Worm (Caenorhabditis elegans) whole organism, L1 larva: ENCODE results near the gene srg-60.

ENCODE experiments used
- Y116A8C.19 ChIP-seq: sonication (generic microtip); optimal IDR thresholded peaks from 2 replicates; lab custom pipeline; 2016; ENCODE audit warnings: missing compliant biosample characterization, missing genetic modification characterization, borderline replicate concordance
- aly-2 ChIP-seq: fragments of 150-350 bp; optimal IDR thresholded peaks from 2 replicates; lab custom pipeline; 2014; ENCODE audit warnings: missing biosample characterization, missing genetic modification characterization
- ceh-63 ChIP-seq: fragments of 200-800 bp; sonication (Bioruptor generic); optimal IDR thresholded peaks from 2 replicates; lab custom pipeline; 2018; ENCODE audit warnings: mild to moderate bottlenecking, missing genetic modification characterization, missing compliant biosample characterization
- ceh-82 ChIP-seq, 3 experiments: fragments of 150-350 bp in 1 of 3; sonication (generic microtip) in 2 of 3; optimal IDR thresholded peaks; 2 replicates each; lab custom pipeline; 2014 to 2017; ENCODE audit warnings: missing biosample characterization in 3 of 3, missing genetic modification characterization in 3 of 3
- ceh-88 ChIP-seq: fragments of 200-800 bp; sonication (Bioruptor generic); IDR thresholded peaks from 2 replicates; pipeline ENCODE4 v1.3.6; 2022; ENCODE audit warnings: missing genetic modification characterization, missing compliant biosample characterization
- ces-1 ChIP-seq: fragments of 150-350 bp; optimal IDR thresholded peaks from 2 replicates; lab custom pipeline; 2014; ENCODE audit warnings: missing biosample characterization, missing genetic modification reagents, missing genetic modification characterization
- dsc-1 ChIP-seq: sonication (generic microtip); optimal IDR thresholded peaks from 2 replicates; lab custom pipeline; 2016; ENCODE audit warnings: mild to moderate bottlenecking, missing genetic modification characterization, missing compliant biosample characterization
- efl-1 ChIP-seq, 4 experiments: fragments of 150-350 bp; optimal IDR thresholded peaks in 3 of 4; peaks in 1 of 4; 1 replicate in 1 of 4; 2 replicates in 3 of 4; lab custom pipeline; 2014; ENCODE audit warnings: missing biosample characterization in 2 of 4, missing genetic modification characterization in 2 of 4, missing genetic modification reagents in 2 of 4
- efl-3 ChIP-seq: fragments of 200-800 bp; sonication (Bioruptor generic); optimal IDR thresholded peaks from 2 replicates; lab custom pipeline; 2018; ENCODE audit warnings: mild to moderate bottlenecking, missing genetic modification characterization, missing compliant biosample characterization
- egl-27 ChIP-seq, 2 experiments: fragments of 150-350 bp in 1 of 2; sonication (generic microtip); optimal IDR thresholded peaks; 3 replicates each; lab custom pipeline; 2017 to 2018; ENCODE audit warnings: missing biosample characterization in 2 of 2, missing genetic modification characterization in 2 of 2, missing genetic modification reagents in 2 of 2
- elt-2 ChIP-seq: sonication (generic microtip); optimal IDR thresholded peaks from 2 replicates; lab custom pipeline; 2016; ENCODE audit warnings: missing genetic modification characterization, mild to moderate bottlenecking, inconsistent platforms, missing compliant biosample characterization, missing genetic modification reagents
- ets-5 ChIP-seq: fragments of 200-800 bp; sonication (Bioruptor generic); IDR thresholded peaks from 2 replicates; pipeline ENCODE4 v1.3.6; 2022; ENCODE audit warnings: missing genetic modification characterization, missing compliant biosample characterization
- fkh-4 ChIP-seq: sonication (generic microtip); optimal IDR thresholded peaks from 2 replicates; lab custom pipeline; 2016; ENCODE audit warnings: missing compliant biosample characterization, missing genetic modification characterization, borderline replicate concordance
- fkh-8 ChIP-seq: sonication (generic microtip); optimal IDR thresholded peaks from 2 replicates; lab custom pipeline; 2016; ENCODE audit warnings: mild to moderate bottlenecking, missing genetic modification characterization, missing compliant biosample characterization
- grh-1 ChIP-seq: fragments of 200-800 bp; sonication (Bioruptor generic); IDR thresholded peaks from 2 replicates; pipeline ENCODE4 v1.3.6; 2022; ENCODE audit warnings: missing genetic modification reagents, missing genetic modification characterization, missing compliant biosample characterization
- hpl-2 ChIP-seq: fragments of 150-350 bp; optimal IDR thresholded peaks from 2 replicates; lab custom pipeline; 2014; ENCODE audit warnings: missing biosample characterization, missing genetic modification reagents, missing genetic modification characterization
- isw-1 ChIP-seq: fragments of 200-800 bp; sonication (Bioruptor generic); IDR thresholded peaks from 2 replicates; pipeline ENCODE4 v1.3.6; 2022; ENCODE audit warnings: missing genetic modification characterization, missing compliant biosample characterization
- lin-15B ChIP-seq: fragments of 150-350 bp; sonication (generic microtip); optimal IDR thresholded peaks from 3 replicates; lab custom pipeline; 2014; ENCODE audit warnings: missing biosample characterization, missing genetic modification characterization
- lsy-2 ChIP-seq, 2 experiments: fragments of 150-350 bp; optimal IDR thresholded peaks; 2 replicates each; lab custom pipeline; 2014; ENCODE audit warnings: missing biosample characterization in 2 of 2, missing genetic modification characterization in 2 of 2
- mab-9 ChIP-seq: fragments of 200-800 bp; sonication (Bioruptor generic); IDR thresholded peaks from 2 replicates; pipeline ENCODE4 v1.3.6; 2022; ENCODE audit warnings: missing genetic modification reagents, missing genetic modification characterization, missing compliant biosample characterization
- mef-2 ChIP-seq: fragments of 150-350 bp; optimal IDR thresholded peaks from 2 replicates; lab custom pipeline; 2014; ENCODE audit warnings: missing biosample characterization, missing genetic modification characterization
- nhr-11 ChIP-seq: fragments of 150-350 bp; optimal IDR thresholded peaks from 2 replicates; lab custom pipeline; 2014; ENCODE audit warnings: missing biosample characterization, missing genetic modification characterization
- nhr-12 ChIP-seq: sonication (generic microtip); optimal IDR thresholded peaks from 2 replicates; lab custom pipeline; 2017; ENCODE audit warnings: missing biosample characterization, missing genetic modification characterization
- nhr-19 ChIP-seq: fragments of 200-800 bp; sonication (Bioruptor generic); conservative IDR thresholded peaks from 2 replicates; pipeline ENCODE4 v1.3.6; 2022; ENCODE audit warnings: missing genetic modification characterization, missing compliant biosample characterization
- nhr-237 ChIP-seq: fragments of 150-350 bp; optimal IDR thresholded peaks from 2 replicates; lab custom pipeline; 2014; ENCODE audit warnings: missing biosample characterization, missing genetic modification characterization
- nhr-85 ChIP-seq: sonication (generic microtip); peaks from one replicate; lab custom pipeline; 2016; ENCODE audit warnings: missing genetic modification characterization, inconsistent platforms, missing compliant biosample characterization
- nhr-90 ChIP-seq: sonication (generic microtip); optimal IDR thresholded peaks from 2 replicates; lab custom pipeline; 2016; ENCODE audit warnings: mild to moderate bottlenecking, missing genetic modification characterization, missing compliant biosample characterization; ENCODE audit not compliant: poor library complexity
- pax-3 ChIP-seq: fragments of 200-800 bp; sonication (Bioruptor generic); optimal IDR thresholded peaks from 2 replicates; lab custom pipeline; 2018; ENCODE audit warnings: mild to moderate bottlenecking, missing genetic modification characterization, moderate library complexity, missing compliant biosample characterization
- pqm-1 ChIP-seq: sonication (generic microtip); optimal IDR thresholded peaks from 3 replicates; lab custom pipeline; 2017; ENCODE audit warnings: missing biosample characterization, missing genetic modification characterization
- snpc-4 ChIP-seq: fragments of 150-350 bp; optimal IDR thresholded peaks from 2 replicates; lab custom pipeline; 2014; ENCODE audit warnings: missing biosample characterization, missing genetic modification characterization
- snu-23 ChIP-seq: sonication (generic microtip); optimal IDR thresholded peaks from 2 replicates; lab custom pipeline; 2016; ENCODE audit warnings: missing genetic modification characterization, missing compliant biosample characterization
- sox-4 ChIP-seq: sonication (generic microtip); optimal IDR thresholded peaks from 2 replicates; lab custom pipeline; 2016; ENCODE audit warnings: missing genetic modification characterization, missing compliant biosample characterization
- sup-37 ChIP-seq: fragments of 200-800 bp; sonication (Bioruptor generic); optimal IDR thresholded peaks from 2 replicates; lab custom pipeline; 2018; ENCODE audit warnings: mild to moderate bottlenecking, missing genetic modification characterization, missing compliant biosample characterization
- swsn-7 ChIP-seq: sonication (generic microtip); optimal IDR thresholded peaks from 2 replicates; lab custom pipeline; 2016; ENCODE audit warnings: missing genetic modification characterization, missing compliant biosample characterization
- tbx-2 ChIP-seq: sonication (generic microtip); optimal IDR thresholded peaks from 2 replicates; lab custom pipeline; 2016; ENCODE audit warnings: missing genetic modification characterization, missing compliant biosample characterization
- tlp-1 ChIP-seq: fragments of 150-350 bp; optimal IDR thresholded peaks from 2 replicates; lab custom pipeline; 2014; ENCODE audit warnings: missing biosample characterization, missing genetic modification characterization
- unc-30 ChIP-seq: sonication (generic microtip); optimal IDR thresholded peaks from 2 replicates; lab custom pipeline; 2017; ENCODE audit warnings: missing biosample characterization, missing genetic modification characterization
- unc-62 ChIP-seq: fragments of 150-350 bp; optimal IDR thresholded peaks from 2 replicates; lab custom pipeline; 2014; ENCODE audit warnings: missing biosample characterization, missing genetic modification reagents, missing genetic modification characterization
- zag-1 ChIP-seq: fragments of 150-350 bp; optimal IDR thresholded peaks from 2 replicates; lab custom pipeline; 2014; ENCODE audit warnings: missing biosample characterization, missing genetic modification characterization
- ztf-11 ChIP-seq, 2 experiments: sonication (generic microtip); optimal IDR thresholded peaks; 2 replicates each; lab custom pipeline; 2016 to 2017; ENCODE audit warnings: missing genetic modification characterization in 2 of 2, missing biosample characterization in 1 of 2, missing compliant biosample characterization in 1 of 2

Gene srg-60

ce11 chrV:2706379-2706778, 16.1 kb downstream of the srg-60 start:
- no peak for TF ChIP-seq egl-27 (tag; optimal IDR thresholded peaks at IDR 0.05; lab: Kevin White, UChicago)
- TF ChIP-seq efl-1 (optimal IDR thresholded peaks at IDR 0.05; lab: Kevin White, UChicago) = no peak
- TF ChIP-seq efl-1 (GFP tag; optimal IDR thresholded peaks at IDR 0.05 in 1 of 2; lab: Kevin White, UChicago) = peak in 1 of 2 experiments; percentile 71

ce11 chrV:2703299-2703698, 19.2 kb downstream of the srg-60 start:
- TF ChIP-seq nhr-11 (no peak), snu-23 (GFP tag; lab: Kevin White, UChicago) (no peak), tbx-2 (tag; lab: Kevin White, UChicago) (no peak), nhr-85 (tag; lab: Kevin White, UChicago) (no peak), grh-1 (GFP tag; lab: Robert Waterston, UW) (no peak), swsn-7 (no peak), tlp-1 (tag; lab: Kevin White, UChicago) (no peak), dsc-1 (no peak), efl-3 (GFP tag; lab: Kevin White, UChicago) (no peak), unc-30 (tag; lab: Kevin White, UChicago) (no peak), isw-1 (GFP tag; lab: Robert Waterston, UW) (no peak), zag-1 (no peak), lsy-2 (tag; optimal IDR thresholded peaks at IDR 0.05; lab: Kevin White, UChicago) (no peak), sup-37 (GFP tag; lab: Kevin White, UChicago) (no peak)

DNA sequence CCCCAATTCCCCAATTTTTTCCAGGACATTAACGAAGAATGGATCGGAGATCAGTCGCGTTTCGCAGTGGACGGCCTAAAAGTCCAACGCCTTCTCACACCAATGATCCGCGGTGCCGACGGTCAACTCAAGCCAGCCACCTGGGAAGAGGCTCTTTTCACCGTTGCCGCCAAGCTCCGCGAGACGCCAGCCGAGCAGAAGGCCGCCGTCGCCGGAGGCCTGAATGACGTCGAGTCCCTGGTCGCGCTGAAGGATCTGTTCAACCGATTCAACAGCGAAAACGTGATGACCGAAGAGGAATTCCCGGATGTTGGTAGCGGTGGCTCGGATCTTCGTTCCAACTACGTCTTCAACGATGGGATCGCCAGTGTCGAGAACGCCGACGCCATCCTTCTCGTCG, 19.6 kb downstream of the srg-60 start:
- TF ChIP-seq mef-2 (tag; lab: Kevin White, UChicago) (no peak), ceh-82 (tag; optimal IDR thresholded peaks at IDR 0.05; lab: Kevin White, UChicago) (no peak), lin-15B (tag; lab: Kevin White, UChicago) (no peak), Y116A8C.19 (no peak), ztf-11 (tag; optimal IDR thresholded peaks at IDR 0.05; lab: Kevin White, UChicago) (no peak), ceh-63 (no peak), nhr-11 (no peak), swsn-7 (no peak), nhr-19 (GFP tag; lab: Robert Waterston, UW) (no peak), mab-9 (GFP tag; lab: Robert Waterston, UW) (no peak), snpc-4 (tag; lab: Kevin White, UChicago) (no peak)

DNA sequence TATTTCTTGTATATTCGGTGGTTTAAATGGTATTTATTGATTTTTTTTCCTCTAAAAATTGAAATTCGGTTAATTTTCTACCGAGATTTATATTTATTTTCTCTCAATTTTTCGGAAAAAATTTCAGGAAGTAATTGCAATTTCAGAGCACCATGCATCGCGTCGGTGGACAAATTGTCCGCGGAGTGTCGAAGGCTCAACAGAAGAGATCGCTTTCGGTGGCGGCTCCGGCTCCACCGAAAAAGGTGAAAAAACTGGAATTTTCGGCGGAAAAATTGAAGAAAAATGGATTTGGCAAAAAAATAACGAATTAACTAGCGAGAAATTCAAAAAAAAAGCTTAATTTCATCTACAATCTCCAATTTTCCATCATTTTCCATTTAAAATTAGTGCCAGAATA, 23.6 kb downstream of the srg-60 start, which contains the start of gene nuo-5:
TSS of gene nuo-5 (plus strand) at position 147 of the 400 bp plus-strand sequence.
- no peak for TF ChIP-seq zag-1
- TF ChIP-seq fkh-4 (tag; lab: Kevin White, UChicago) = no peak
- TF ChIP-seq pqm-1 = no peak
- TF ChIP-seq pax-3 (tag; lab: Kevin White, UChicago) = no peak
- no peak for TF ChIP-seq tlp-1 (tag; lab: Kevin White, UChicago)
- no peak for TF ChIP-seq ceh-88 (GFP tag; lab: Robert Waterston, UW)
- no peak for TF ChIP-seq aly-2 (tag; lab: Kevin White, UChicago)

- no peak for TF ChIP-seq nhr-90 (tag; lab: Kevin White, UChicago)
- TF ChIP-seq ces-1 (GFP tag; lab: Kevin White, UChicago) = no peak
- no peak for TF ChIP-seq efl-3 (GFP tag; lab: Kevin White, UChicago)
- no peak for TF ChIP-seq zag-1
- no peak for TF ChIP-seq fkh-8 (tag; lab: Kevin White, UChicago)
- TF ChIP-seq nhr-19 (GFP tag; lab: Robert Waterston, UW) = no peak
- TF ChIP-seq hpl-2 (GFP tag; lab: Kevin White, UChicago) = no peak
- no peak for TF ChIP-seq unc-62 (GFP tag; lab: Kevin White, UChicago)
- TF ChIP-seq swsn-7 = no peak
- no peak for TF ChIP-seq sox-4 (tag; lab: Kevin White, UChicago)
- no peak for TF ChIP-seq tlp-1 (tag; lab: Kevin White, UChicago)
- no peak for TF ChIP-seq elt-2 (tag; lab: Kevin White, UChicago)
- no peak for TF ChIP-seq ets-5 (GFP tag; lab: Robert Waterston, UW)
- no peak for TF ChIP-seq nhr-237 (tag; lab: Kevin White, UChicago)
- TF ChIP-seq nhr-12 (tag; lab: Kevin White, UChicago) = no peak
These were observed 24.8 kb downstream of the srg-60 start for ce11 chrV:2697693-2698092.
